Fruit fly (Drosophila melanogaster): ENCODE data around the gene Klp3A.

DNA sequence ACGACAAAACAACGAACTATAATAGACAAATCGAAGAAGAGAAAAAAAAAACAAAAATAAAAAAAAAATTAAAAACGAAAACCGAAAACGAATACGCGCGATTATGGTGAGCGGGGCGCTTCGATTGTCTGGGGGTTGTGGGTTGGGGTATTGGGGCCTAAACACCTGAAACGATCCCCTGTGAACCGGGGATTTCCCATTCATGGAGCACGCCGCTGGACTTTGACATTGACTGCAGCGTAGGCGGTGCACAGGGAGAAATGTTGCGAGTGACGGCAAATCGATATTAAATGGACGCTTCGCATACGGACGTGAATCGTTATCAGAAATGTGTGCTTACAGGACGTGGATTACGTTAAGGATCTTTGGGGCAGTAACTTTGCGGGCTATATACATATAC is 11.6 kb downstream of the Klp3A start:
- TF ChIP-seq Dfd (GFP tag; optimal IDR thresholded peaks at IDR 0.05) = no peak
- no peak for TF ChIP-seq lola (GFP tag; optimal IDR thresholded peaks at IDR 0.05)
- TF ChIP-seq dmrt93B (GFP tag; optimal IDR thresholded peaks at IDR 0.05) = no peak
- no peak for TF ChIP-seq tai (GFP tag; optimal IDR thresholded peaks at IDR 0.05)
- TF ChIP-seq OdsH (GFP tag; optimal IDR thresholded peaks at IDR 0.05) = no peak
